Worm (Caenorhabditis elegans): ENCODE data around the gene F44E7.3.
A peak's percentile ranks its signal among the peaks of the same experiment; 100 is the strongest.

The F44E7.3 gene

ce11 chrV:5788650-5789049 lies 16.9 kb downstream of the F44E7.3 start:
- no peak for TF ChIP-seq lin-15B (tag; optimal IDR thresholded peaks at IDR 0.05)
- no peak for TF ChIP-seq lir-3 (tag; optimal IDR thresholded peaks at IDR 0.05; ENCODE audit: poor library complexity)
- peak; percentile 0 for TF ChIP-seq nhr-20 (tag; optimal IDR thresholded peaks at IDR 0.05)
- TF ChIP-seq irx-1 (tag; optimal IDR thresholded peaks at IDR 0.05): no peak
- no peak for TF ChIP-seq egl-13 (tag; optimal IDR thresholded peaks at IDR 0.05)
- no peak for TF ChIP-seq ceh-8 (GFP tag; optimal IDR thresholded peaks at IDR 0.05)
- no peak for TF ChIP-seq unc-130 (tag; optimal IDR thresholded peaks at IDR 0.05)
- no peak for TF ChIP-seq pax-3 (tag; optimal IDR thresholded peaks at IDR 0.05)
- no peak for TF ChIP-seq nhr-28 (tag; optimal IDR thresholded peaks at IDR 0.05)
- TF ChIP-seq lin-14 (GFP tag; optimal IDR thresholded peaks at IDR 0.05): peak; percentile 62
- no peak for TF ChIP-seq elt-3 (tag; optimal IDR thresholded peaks at IDR 0.05)
- no peak for TF ChIP-seq nhr-12 (tag; optimal IDR thresholded peaks at IDR 0.05)

ce11 chrV:5790497-5791280 lies 18.9 kb downstream of the F44E7.3 start, which contains the start of the genes nhr-142 and F44E7.9:
Gene nhr-142, minus strand, starts transcription at chrV:5790553.
Gene F44E7.9, plus strand, starts transcription at chrV:5791230.
- peak; percentile 49 for TF ChIP-seq aha-1 (tag; optimal IDR thresholded peaks at IDR 0.05)
- TF ChIP-seq tlp-1 (tag; optimal IDR thresholded peaks at IDR 0.05): no peak
- no peak for TF ChIP-seq ceh-63 (GFP tag; optimal IDR thresholded peaks at IDR 0.05)
- peak; percentile 96 for TF ChIP-seq rnt-1 (tag; optimal IDR thresholded peaks at IDR 0.05)
- peak; percentile 79 for TF ChIP-seq dsc-1 (tag; optimal IDR thresholded peaks at IDR 0.05)
- TF ChIP-seq Y116A8C.19 (tag; optimal IDR thresholded peaks at IDR 0.05; ENCODE audit: borderline replicate concordance): no peak
- TF ChIP-seq egl-27 (tag; optimal IDR thresholded peaks at IDR 0.05): no peak
- peak; percentile 90 for TF ChIP-seq nhr-90 (tag; optimal IDR thresholded peaks at IDR 0.05; ENCODE audit: poor library complexity)
- peak; percentile 75 for TF ChIP-seq fos-1 (tag; optimal IDR thresholded peaks at IDR 0.05)
- TF ChIP-seq pag-3 (tag; optimal IDR thresholded peaks at IDR 0.05; ENCODE audit: borderline replicate concordance, insufficient read depth): peak; percentile 38
- peak; percentile 72 to 84 (median 82) for TF ChIP-seq dpl-1 (GFP tag; optimal IDR thresholded peaks at IDR 0.05)
- peak; percentile 80 for TF ChIP-seq egl-13 (tag; optimal IDR thresholded peaks at IDR 0.05)
- TF ChIP-seq ceh-8 (GFP tag; optimal IDR thresholded peaks at IDR 0.05): peak; percentile 66
- peak; percentile 55; the same call in 1 of the 2 replicates for TF ChIP-seq mab-9 (GFP tag; IDR thresholded peaks at IDR 0.05)
- peak; percentile 64 for TF ChIP-seq nhr-237 (tag; optimal IDR thresholded peaks at IDR 0.05)
- peak; percentile 50 for TF ChIP-seq unc-130 (tag; optimal IDR thresholded peaks at IDR 0.05)
- peak; percentile 92 for TF ChIP-seq nhr-47 (tag; optimal IDR thresholded peaks at IDR 0.05)
- no peak for TF ChIP-seq nhr-12 (tag; optimal IDR thresholded peaks at IDR 0.05)
- peak; percentile 57 for TF ChIP-seq C04F5.9 (tag; optimal IDR thresholded peaks at IDR 0.05)
- peak; percentile 90 for TF ChIP-seq nhr-20 (tag; optimal IDR thresholded peaks at IDR 0.05)
- peak; percentile 84 for TF ChIP-seq unc-86 (tag; optimal IDR thresholded peaks at IDR 0.05)
- TF ChIP-seq swsn-7 (tag; optimal IDR thresholded peaks at IDR 0.05): peak; percentile 84
- TF ChIP-seq elt-3 (tag; optimal IDR thresholded peaks at IDR 0.05): peak in 2 of 6 experiments; percentile 42 to 78
- TF ChIP-seq F16B12.6 (tag; optimal IDR thresholded peaks at IDR 0.05): peak; percentile 60
- TF ChIP-seq fkh-8 (tag; optimal IDR thresholded peaks at IDR 0.05): peak; percentile 87
- TF ChIP-seq C34B4.2 (tag; optimal IDR thresholded peaks at IDR 0.05): no peak
- peak; percentile 76 for TF ChIP-seq lin-15B (tag; optimal IDR thresholded peaks at IDR 0.05)
- TF ChIP-seq snu-23 (GFP tag; optimal IDR thresholded peaks at IDR 0.05): peak; percentile 89
- TF ChIP-seq mdl-1 (tag; optimal IDR thresholded peaks at IDR 0.05): peak in 1 of 2 experiments; percentile 55
- TF ChIP-seq lsy-2 (tag; optimal IDR thresholded peaks at IDR 0.05): peak; percentile 82 to 90
- TF ChIP-seq unc-98 (GFP tag; IDR thresholded peaks at IDR 0.05): no peak
- peak; percentile 70 for TF ChIP-seq lir-3 (tag; optimal IDR thresholded peaks at IDR 0.05; ENCODE audit: poor library complexity)
- TF ChIP-seq fkh-10 (GFP tag; optimal IDR thresholded peaks at IDR 0.05): peak; percentile 77
- TF ChIP-seq irx-1 (tag; optimal IDR thresholded peaks at IDR 0.05): peak; percentile 83
- peak; percentile 68 for TF ChIP-seq skn-1 (tag; optimal IDR thresholded peaks at IDR 0.05)
- TF ChIP-seq blmp-1 (tag; optimal IDR thresholded peaks at IDR 0.05): peak; percentile 52
- peak; percentile 87 for TF ChIP-seq xbp-1 (tag; optimal IDR thresholded peaks at IDR 0.05)
- TF ChIP-seq isw-1 (GFP tag; IDR thresholded peaks at IDR 0.05): peak; percentile 73
- TF ChIP-seq pqm-1 (tag; optimal IDR thresholded peaks at IDR 0.05): no peak
- TF ChIP-seq sptf-1 (tag; optimal IDR thresholded peaks at IDR 0.05): no peak
- TF ChIP-seq ceh-88 (GFP tag; IDR thresholded peaks at IDR 0.05): 0 out of 2 replicates have a peak, but pooled peaks have one; percentile 15
- TF ChIP-seq ces-1 (GFP tag; optimal IDR thresholded peaks at IDR 0.05): no peak
- TF ChIP-seq nhr-76 (tag; optimal IDR thresholded peaks at IDR 0.05): no peak
- peak; percentile 93 for TF ChIP-seq C16A3.4 (tag; optimal IDR thresholded peaks at IDR 0.05)

All from whole organism, L1 larva.